Fruit fly (Drosophila melanogaster): ENCODE data around the gene CG14042.

The CG14042 gene

DNA sequence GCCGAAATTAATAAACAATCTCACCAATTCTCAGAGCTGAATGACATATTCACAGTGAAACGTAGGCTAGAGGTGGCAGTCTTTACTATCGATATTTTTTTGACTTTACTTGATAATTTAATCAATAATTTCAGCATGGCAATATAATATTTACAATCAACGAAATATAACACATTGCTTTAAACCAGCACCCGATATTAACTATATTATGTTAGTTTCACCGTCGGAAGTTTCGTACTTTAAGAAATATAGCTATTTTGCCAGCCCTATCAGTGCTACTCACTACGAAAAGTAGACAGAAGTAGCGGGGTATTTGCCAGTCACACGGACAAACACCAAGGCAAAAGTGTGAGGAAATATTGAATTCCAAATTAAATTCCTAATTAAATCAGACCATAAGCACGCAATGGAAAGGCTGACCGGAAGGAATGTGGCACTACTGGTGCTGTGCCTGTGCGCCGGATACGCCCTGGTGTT is 26.7 kb upstream of the CG14042 start, which contains the start of the genes CG31917, Tfb5 and SelT (continued):
- TF ChIP-seq CG10543 (GFP tag; optimal IDR thresholded peaks at IDR 0.05) (peak; percentile 29), CG3726 (GFP tag; IDR thresholded peaks at IDR 0.05) (no peak), nmo (GFP tag; optimal IDR thresholded peaks at IDR 0.05) (peak; percentile 76), CG6791 (GFP tag; IDR thresholded peaks at IDR 0.05; ENCODE audit: partially characterized antibody) (peak; percentile 57; the same call in 2 of the 3 replicates), CG8388 (GFP tag; optimal IDR thresholded peaks at IDR 0.05) (peak; percentile 35), CG4617 (GFP tag; optimal IDR thresholded peaks at IDR 0.05; ENCODE audit: borderline replicate concordance) (peak; percentile 89), esg (GFP tag; conservative IDR thresholded peaks at IDR 0.05) (no peak), CG14441 (GFP tag; IDR thresholded peaks at IDR 0.05) (no peak), CG14965 (GFP tag; optimal IDR thresholded peaks at IDR 0.05; ENCODE audit: borderline replicate concordance) (no peak), Taf1 (GFP tag; IDR thresholded peaks at IDR 0.05) (0 out of 2 replicates have a peak, but pooled peaks have one; percentile 21), row (GFP tag; IDR thresholded peaks at IDR 0.05) (peak; percentile 95), da (GFP tag; optimal IDR thresholded peaks at IDR 0.05) (no peak), Sry-β (GFP tag; optimal IDR thresholded peaks at IDR 0.05) (peak; percentile 96), CG34422 (GFP tag; IDR thresholded peaks at IDR 0.05) (peak; percentile 39; the same call in 2 of the 3 replicates), exex (tag; optimal IDR thresholded peaks at IDR 0.05) (no peak), seq (GFP tag; IDR thresholded peaks at IDR 0.05) (no peak), mirr (GFP tag; optimal IDR thresholded peaks at IDR 0.05) (no peak), odd (GFP tag; optimal IDR thresholded peaks at IDR 0.05) (no peak), gcm (GFP tag; optimal IDR thresholded peaks at IDR 0.05) (peak; percentile 61), HHEX (GFP tag; optimal IDR thresholded peaks at IDR 0.05) (peak; percentile 25), Poxn (GFP tag; IDR thresholded peaks at IDR 0.05) (no peak), Mad (GFP tag; optimal IDR thresholded peaks at IDR 0.05) (peak; percentile 40), az2 (GFP tag; optimal IDR thresholded peaks at IDR 0.05) (peak; percentile 36), wek (GFP tag; optimal IDR thresholded peaks at IDR 0.05) (no peak), CG4820 (GFP tag; optimal IDR thresholded peaks at IDR 0.05) (peak; percentile 24), ato (GFP tag; IDR thresholded peaks at IDR 0.05; ENCODE audit: partially characterized antibody) (no peak), Ssrp (tag; optimal IDR thresholded peaks at IDR 0.05) (peak; percentile 45), CG12155 (GFP tag; optimal IDR thresholded peaks at IDR 0.05) (peak; percentile 66), CG8765 (GFP tag; IDR thresholded peaks at IDR 0.05) (no peak), Ptx1 (GFP tag; IDR thresholded peaks at IDR 0.05) (peak; percentile 56; the same call in 1 of the 2 replicates), pzg (GFP tag; optimal IDR thresholded peaks at IDR 0.05) (peak; percentile 83), CoRest (tag; optimal IDR thresholded peaks at IDR 0.05) (peak; percentile 70), CG3847 (GFP tag; IDR thresholded peaks at IDR 0.05) (peak; percentile 58), HmgZ (tag; optimal IDR thresholded peaks at IDR 0.05) (peak; percentile 76), Sox100B (GFP tag; optimal IDR thresholded peaks at IDR 0.05) (no peak), cato (GFP tag; optimal IDR thresholded peaks at IDR 0.05; ENCODE audit: borderline replicate concordance) (peak; percentile 8), CG12219 (GFP tag; optimal IDR thresholded peaks at IDR 0.05) (peak; percentile 11), CG12769 (tag; optimal IDR thresholded peaks at IDR 0.05) (no peak), dan (GFP tag; IDR thresholded peaks at IDR 0.05) (no peak), CHES-1-like (GFP tag; optimal IDR thresholded peaks at IDR 0.05) (peak; percentile 71), Lpt (GFP tag; optimal IDR thresholded peaks at IDR 0.05) (no peak), nau (GFP tag; optimal IDR thresholded peaks at IDR 0.05) (no peak), her (GFP tag; optimal IDR thresholded peaks at IDR 0.05) (peak; percentile 24), fd102C (GFP tag; optimal IDR thresholded peaks at IDR 0.05) (no peak), CG6854 (GFP tag; optimal IDR thresholded peaks at IDR 0.05) (no peak), CG18599 (GFP tag; optimal IDR thresholded peaks at IDR 0.05) (peak; percentile 43), Dfd (GFP tag; optimal IDR thresholded peaks at IDR 0.05) (no peak), nerfin-2 (GFP tag; IDR thresholded peaks at IDR 0.05; ENCODE audit: partially characterized antibody) (peak; percentile 37; the same call in 1 of the 2 replicates), CG14667 (GFP tag; IDR thresholded peaks at IDR 0.05) (0 out of 2 replicates have a peak, but pooled peaks have one; percentile 12), vfl (GFP tag; optimal IDR thresholded peaks at IDR 0.05) (peak; percentile 58)
